Worm (Caenorhabditis elegans): ENCODE data around the gene fbxa-136.

Gene fbxa-136

DNA sequence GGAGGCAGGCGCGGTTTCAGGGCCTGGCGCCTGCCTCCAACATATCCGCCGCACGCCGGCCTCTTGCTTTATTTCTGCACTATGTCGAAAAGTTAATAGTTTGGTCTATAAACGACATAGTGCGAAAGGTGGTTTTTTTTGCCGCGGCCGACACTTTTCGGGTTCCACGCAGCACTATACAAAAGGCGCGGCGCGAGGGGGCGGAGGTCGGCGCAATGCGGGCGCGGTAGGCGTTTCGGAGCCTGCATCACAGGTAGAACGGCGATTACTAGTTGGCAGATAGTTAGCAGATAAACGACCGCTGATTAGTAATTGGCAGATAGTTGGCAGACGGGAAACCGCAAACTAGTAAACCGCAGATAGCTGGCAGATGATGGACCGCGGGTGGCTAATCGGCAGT is 8.1 kb upstream of the fbxa-136 start:
- no peak for TF ChIP-seq zag-1 (tag; optimal IDR thresholded peaks at IDR 0.05)
- TF ChIP-seq ceh-82 (tag; optimal IDR thresholded peaks at IDR 0.05) = no peak
- TF ChIP-seq hmg-11 (tag; optimal IDR thresholded peaks at IDR 0.05) = no peak
- TF ChIP-seq ztf-11 (tag; optimal IDR thresholded peaks at IDR 0.05) = no peak
- TF ChIP-seq nhr-28 (tag; optimal IDR thresholded peaks at IDR 0.05) = no peak
- TF ChIP-seq nhr-23 (tag; optimal IDR thresholded peaks at IDR 0.05) = no peak
- TF ChIP-seq nhr-67 (tag; optimal IDR thresholded peaks at IDR 0.05) = no peak
- no peak for TF ChIP-seq daf-12 (tag; optimal IDR thresholded peaks at IDR 0.05)

DNA sequence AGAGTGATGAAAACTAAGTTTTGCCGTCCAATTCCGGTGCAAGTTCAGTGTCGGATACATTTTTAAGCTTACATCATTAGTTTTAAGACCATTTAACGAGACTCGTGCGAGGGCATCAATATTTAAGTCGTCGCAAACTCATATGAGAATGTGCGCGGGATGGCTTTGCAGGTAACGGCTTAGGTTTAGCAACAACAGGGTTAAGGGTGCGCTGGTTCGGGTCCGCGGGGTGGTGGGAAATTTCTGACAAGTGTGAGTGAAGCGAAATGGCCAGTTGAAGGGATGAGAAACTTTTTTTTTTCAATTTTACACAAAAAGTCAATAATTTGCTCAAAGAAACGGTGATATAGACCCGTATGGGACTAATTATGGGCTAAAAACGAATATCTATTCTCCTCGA is 7.0 kb upstream of the fbxa-136 start:
- TF ChIP-seq nhr-28 (tag; optimal IDR thresholded peaks at IDR 0.05) (no peak), lsy-12 (tag; optimal IDR thresholded peaks at IDR 0.05) (no peak), ama-1 (optimal IDR thresholded peaks at IDR 0.05) (no peak), ceh-16 (tag; optimal IDR thresholded peaks at IDR 0.05) (no peak), nhr-11 (tag; optimal IDR thresholded peaks at IDR 0.05) (no peak), zag-1 (tag; optimal IDR thresholded peaks at IDR 0.05) (no peak), nhr-12 (tag; optimal IDR thresholded peaks at IDR 0.05) (no peak), nhr-237 (tag; optimal IDR thresholded peaks at IDR 0.05) (no peak), mml-1 (tag; optimal IDR thresholded peaks at IDR 0.05) (no peak), ceh-9 (tag; optimal IDR thresholded peaks at IDR 0.05) (no peak), jun-1 (tag; optimal IDR thresholded peaks at IDR 0.05) (no peak), hmg-11 (tag; optimal IDR thresholded peaks at IDR 0.05) (no peak), egl-5 (tag; optimal IDR thresholded peaks at IDR 0.05) (no peak), ztf-4 (tag; optimal IDR thresholded peaks at IDR 0.05) (no peak), ceh-82 (tag; optimal IDR thresholded peaks at IDR 0.05) (no peak), ceh-28 (tag; optimal IDR thresholded peaks at IDR 0.05) (no peak), sea-2 (GFP tag; optimal IDR thresholded peaks at IDR 0.05) (no peak), lin-15B (tag; optimal IDR thresholded peaks at IDR 0.05) (no peak), nhr-43 (tag; optimal IDR thresholded peaks at IDR 0.05; ENCODE audit: poor library complexity, severe bottlenecking) (no peak), nhr-67 (tag; optimal IDR thresholded peaks at IDR 0.05) (no peak)

DNA sequence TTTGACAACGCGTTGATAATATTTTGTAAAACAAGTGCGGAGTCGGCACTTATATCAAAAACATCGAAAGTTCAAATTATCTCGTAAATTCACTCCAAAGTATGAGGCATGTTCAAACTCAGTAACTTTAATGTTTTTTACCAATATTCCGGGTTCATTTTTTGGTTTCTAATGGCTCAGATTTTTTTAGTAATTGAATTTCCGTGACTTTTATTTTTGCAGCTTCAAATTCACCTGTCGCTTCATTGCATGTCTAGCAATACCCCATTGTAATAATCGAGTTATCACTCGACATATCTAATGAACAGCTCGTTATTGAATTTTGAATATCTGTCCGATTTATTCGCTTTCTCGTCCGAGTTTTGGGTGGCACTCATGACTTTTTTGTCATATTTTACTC is 6.9 kb downstream of the fbxa-136 start, which contains the start of gene srz-90:
Gene srz-90, plus strand, starts transcription at position 301 of the 400 bp plus-strand sequence.
- TF ChIP-seq aly-2 (tag; optimal IDR thresholded peaks at IDR 0.05) = no peak
- TF ChIP-seq ztf-11 (tag; optimal IDR thresholded peaks at IDR 0.05) = no peak
- no peak for TF ChIP-seq egl-27 (tag; optimal IDR thresholded peaks at IDR 0.05)
- TF ChIP-seq ceh-28 (tag; optimal IDR thresholded peaks at IDR 0.05) = no peak
- TF ChIP-seq hmg-11 (tag; optimal IDR thresholded peaks at IDR 0.05) = no peak
- no peak for TF ChIP-seq ceh-9 (tag; optimal IDR thresholded peaks at IDR 0.05)
- no peak for TF ChIP-seq ceh-82 (tag; optimal IDR thresholded peaks at IDR 0.05)
- TF ChIP-seq tbx-2 (tag; optimal IDR thresholded peaks at IDR 0.05) = no peak
- TF ChIP-seq lsy-12 (tag; optimal IDR thresholded peaks at IDR 0.05) = no peak
- no peak for TF ChIP-seq nfya-1 (tag; optimal IDR thresholded peaks at IDR 0.05; ENCODE audit: insufficient read depth)
- TF ChIP-seq skn-1 (tag; optimal IDR thresholded peaks at IDR 0.05) = no peak
- TF ChIP-seq nhr-25 (tag; optimal IDR thresholded peaks at IDR 0.05) = no peak
- no peak for TF ChIP-seq zag-1 (tag; optimal IDR thresholded peaks at IDR 0.05)
- TF ChIP-seq nhr-237 (tag; optimal IDR thresholded peaks at IDR 0.05) = no peak
- no peak for TF ChIP-seq nhr-28 (tag; optimal IDR thresholded peaks at IDR 0.05)
- no peak for TF ChIP-seq ama-1 (optimal IDR thresholded peaks at IDR 0.05)

DNA sequence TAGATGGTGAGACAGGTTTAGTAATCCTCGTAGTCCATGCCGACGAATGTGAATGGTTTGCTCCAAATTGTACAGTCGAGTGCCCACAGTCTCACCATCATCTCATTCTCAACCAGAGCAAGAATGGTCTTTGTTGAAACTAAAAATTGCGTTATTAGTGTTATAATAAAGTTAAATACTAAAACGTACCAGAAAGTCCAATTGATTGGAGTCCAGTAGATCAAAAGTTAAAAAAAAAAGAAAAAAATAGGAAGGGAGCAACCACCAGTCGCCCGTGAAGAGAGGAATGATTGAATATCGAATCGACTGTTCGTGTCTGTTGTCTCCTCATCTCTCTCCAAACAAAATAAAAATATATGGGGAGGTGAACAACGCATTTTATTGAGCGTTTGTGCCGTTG is 9.7 kb downstream of the fbxa-136 start, which contains the start of gene C18D4.12:
Gene C18D4.12, minus strand, starts transcription at position 101 of the 400 bp plus-strand sequence.
- TF ChIP-seq nhr-77 (tag; optimal IDR thresholded peaks at IDR 0.05) (no peak), pqm-1 (tag; optimal IDR thresholded peaks at IDR 0.05) (no peak), eor-1 (tag; optimal IDR thresholded peaks at IDR 0.05) (no peak), ceh-9 (tag; optimal IDR thresholded peaks at IDR 0.05) (no peak), nhr-28 (tag; optimal IDR thresholded peaks at IDR 0.05) (no peak), nhr-43 (tag; optimal IDR thresholded peaks at IDR 0.05; ENCODE audit: poor library complexity, severe bottlenecking) (no peak), skn-1 (tag; optimal IDR thresholded peaks at IDR 0.05) (no peak), R02D3.7 (tag; optimal IDR thresholded peaks at IDR 0.05) (no peak), nhr-25 (tag; optimal IDR thresholded peaks at IDR 0.05) (no peak), lin-15B (tag; optimal IDR thresholded peaks at IDR 0.05) (no peak), nhr-11 (tag; optimal IDR thresholded peaks at IDR 0.05) (no peak), lin-39 (tag; optimal IDR thresholded peaks at IDR 0.05) (no peak), sea-2 (GFP tag; optimal IDR thresholded peaks at IDR 0.05) (no peak), elt-3 (tag; optimal IDR thresholded peaks at IDR 0.05) (no peak), zag-1 (tag; optimal IDR thresholded peaks at IDR 0.05) (no peak), elt-2 (tag; optimal IDR thresholded peaks at IDR 0.05) (no peak)

All from whole organism, L3 larva.